Fruit fly (Drosophila melanogaster) whole organism, adult: ENCODE data around the gene CG9747.

Experiments
- CG11617 ChIP-seq: fragments of 200-800 bp; sonication (Bioruptor generic); optimal IDR thresholded peaks from 2 replicates; lab custom pipeline; 2017; ENCODE audit warnings: mild to moderate bottlenecking, missing biosample characterization, missing genetic modification reagents, missing genetic modification characterization
- CG12768 ChIP-seq: fragments of 200-800 bp; sonication (Bioruptor generic); optimal IDR thresholded peaks from 2 replicates; lab custom pipeline; 2017; ENCODE audit warnings: missing biosample characterization, missing genetic modification characterization, mild to moderate bottlenecking, moderate library complexity, missing genetic modification reagents
- CG14711 ChIP-seq: fragments of 200-800 bp; sonication (Bioruptor generic); optimal IDR thresholded peaks from 2 replicates; lab custom pipeline; 2018; ENCODE audit warnings: missing biosample characterization, mild to moderate bottlenecking, missing genetic modification characterization, moderate library complexity
- CG1620 ChIP-seq: fragments of 200-800 bp; sonication (Bioruptor generic); optimal IDR thresholded peaks from 2 replicates; lab custom pipeline; 2016; ENCODE audit warnings: missing biosample characterization, missing genetic modification characterization
- CG33017 ChIP-seq: fragments of 200-800 bp; sonication (Bioruptor generic); optimal IDR thresholded peaks from 2 replicates; lab custom pipeline; 2018; ENCODE audit warnings: missing biosample characterization, mild to moderate bottlenecking, missing genetic modification characterization, moderate library complexity
- CG5204 ChIP-seq: fragments of 200-800 bp; sonication (Bioruptor generic); optimal IDR thresholded peaks from 2 replicates; lab custom pipeline; 2016; ENCODE audit warnings: missing biosample characterization, missing genetic modification characterization
- CG7045 ChIP-seq: fragments of 200-800 bp; sonication (Bioruptor generic); optimal IDR thresholded peaks from 2 replicates; lab custom pipeline; 2017; ENCODE audit warnings: missing biosample characterization, mild to moderate bottlenecking, missing genetic modification characterization
- CG7101 ChIP-seq: fragments of 200-800 bp; sonication (Bioruptor generic); optimal IDR thresholded peaks from 2 replicates; lab custom pipeline; 2018; ENCODE audit warnings: missing biosample characterization, mild to moderate bottlenecking, missing genetic modification characterization, moderate library complexity
- Clk ChIP-seq: fragments of 200-800 bp; sonication (Bioruptor generic); optimal IDR thresholded peaks from 2 replicates; lab custom pipeline; 2017; ENCODE audit warnings: missing biosample characterization, missing genetic modification characterization
- Crg-1 ChIP-seq: fragments of 200-800 bp; sonication (Bioruptor generic); optimal IDR thresholded peaks from 2 replicates; lab custom pipeline; 2016; ENCODE audit warnings: missing biosample characterization, missing genetic modification characterization
- Hr96 ChIP-seq: fragments of 200-800 bp; sonication (Bioruptor generic); optimal IDR thresholded peaks from 2 replicates; lab custom pipeline; 2016; ENCODE audit warnings: missing biosample characterization, missing genetic modification characterization
- Mnt ChIP-seq: fragments of 200-800 bp; sonication (Bioruptor generic); optimal IDR thresholded peaks from 2 replicates; lab custom pipeline; 2016; ENCODE audit warnings: missing biosample characterization, mild to moderate bottlenecking, missing genetic modification characterization
- bab1 ChIP-seq: fragments of 200-800 bp; sonication (Bioruptor generic); optimal IDR thresholded peaks from 3 replicates; lab custom pipeline; 2019; ENCODE audit warnings: missing biosample characterization, mild to moderate bottlenecking, missing genetic modification characterization, moderate library complexity
- cic ChIP-seq: fragments of 200-800 bp; sonication (Bioruptor generic); optimal IDR thresholded peaks from 2 replicates; lab custom pipeline; 2017; ENCODE audit warnings: missing biosample characterization, mild to moderate bottlenecking, missing genetic modification characterization, moderate library complexity
- cnc ChIP-seq, 2 experiments: fragments of >200 bp; optimal IDR thresholded peaks; 2 replicates each; lab custom pipeline; 2017
- kay ChIP-seq: fragments of 200-800 bp; sonication (Bioruptor generic); peaks from one replicate; lab custom pipeline; 2016; ENCODE audit warnings: missing biosample characterization, missing genetic modification characterization, borderline replicate concordance
- ovo ChIP-seq: fragments of 200-800 bp; sonication (Bioruptor generic); optimal IDR thresholded peaks from 2 replicates; lab custom pipeline; 2016; ENCODE audit warnings: missing biosample characterization, missing genetic modification characterization
- pad ChIP-seq: fragments of 200-800 bp; sonication (Bioruptor generic); optimal IDR thresholded peaks from 3 replicates; lab custom pipeline; 2017; ENCODE audit warnings: missing biosample characterization, missing genetic modification characterization, mild to moderate bottlenecking, moderate library complexity, missing genetic modification reagents
- tj ChIP-seq: fragments of 200-800 bp; sonication (Bioruptor generic); optimal IDR thresholded peaks from 3 replicates; lab custom pipeline; 2017; ENCODE audit warnings: missing biosample characterization, mild to moderate bottlenecking, missing genetic modification characterization, moderate library complexity
- toe ChIP-seq: fragments of 200-800 bp; sonication (Bioruptor generic); optimal IDR thresholded peaks from 2 replicates; lab custom pipeline; 2016; ENCODE audit warnings: missing biosample characterization, missing genetic modification characterization

CG9747 gene

DNA sequence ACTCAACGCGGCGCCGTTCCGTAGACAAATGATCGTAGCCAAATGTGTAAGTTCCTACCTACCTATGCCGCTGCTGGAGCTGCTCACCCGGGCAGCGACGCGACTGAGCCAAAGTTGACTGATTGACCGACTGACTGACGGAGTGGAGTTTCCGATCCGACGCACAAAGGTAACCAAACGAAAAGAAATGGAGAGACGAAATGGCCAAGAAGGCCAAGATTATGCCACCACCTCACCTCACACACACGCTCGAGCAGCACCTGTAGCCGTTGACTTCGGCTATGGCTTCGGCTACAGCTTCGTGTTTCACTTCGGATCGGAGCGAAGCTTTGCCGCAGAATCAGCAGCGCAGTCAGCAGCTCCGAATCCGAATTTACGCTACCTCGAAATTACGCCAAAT, at the start of gene CG9747:
Gene CG9747, minus strand, starts transcription at position 206 of the 400 bp plus-strand sequence.
- no peak for TF ChIP-seq CG7101 (tag; lab: Kevin White, UChicago)
- TF ChIP-seq Crg-1 (GFP tag; lab: Kevin White, UChicago): no peak
- TF ChIP-seq tj (GFP tag; lab: Kevin White, UChicago): peak; percentile 90

- no peak for TF ChIP-seq CG7045
- no peak for TF ChIP-seq pad (GFP tag; lab: Kevin White, UChicago)
- no peak for TF ChIP-seq CG11617 (GFP tag; lab: Kevin White, UChicago)
Observed at dm6 chr3R:30240245-30240644, 49.2 kb upstream of the CG9747 start.

dm6 chr3R:30237634-30238033, 46.6 kb upstream of the CG9747 start, which contains the start of gene CG43448:
TSS of gene CG43448 (minus strand) at chr3R:30237734.
- no peak for TF ChIP-seq CG11617 (GFP tag; lab: Kevin White, UChicago)
- TF ChIP-seq cnc (optimal IDR thresholded peaks at IDR 0.05; lab: Kevin White, UChicago): no peak
- TF ChIP-seq pad (GFP tag; lab: Kevin White, UChicago): no peak
- TF ChIP-seq kay (GFP tag; lab: Kevin White, UChicago): no peak
- no peak for TF ChIP-seq CG33017 (tag; lab: Kevin White, UChicago)
- TF ChIP-seq CG5204 (GFP tag; lab: Kevin White, UChicago): no peak
- TF ChIP-seq CG1620 (GFP tag; lab: Kevin White, UChicago): no peak
- no peak for TF ChIP-seq Crg-1 (GFP tag; lab: Kevin White, UChicago)
- no peak for TF ChIP-seq CG7101 (tag; lab: Kevin White, UChicago)
- TF ChIP-seq CG12768 (GFP tag; lab: Kevin White, UChicago): no peak
- no peak for TF ChIP-seq Mnt (GFP tag; lab: Kevin White, UChicago)
- no peak for TF ChIP-seq Clk (GFP tag; lab: Kevin White, UChicago)
- no peak for TF ChIP-seq Hr96
- no peak for TF ChIP-seq toe

dm6 chr3R:30236994-30237393, 45.9 kb upstream of the CG9747 start:
- no peak for TF ChIP-seq tj (GFP tag; lab: Kevin White, UChicago)
- TF ChIP-seq kay (GFP tag; lab: Kevin White, UChicago): no peak
- TF ChIP-seq Mnt (GFP tag; lab: Kevin White, UChicago): no peak
- no peak for TF ChIP-seq CG11617 (GFP tag; lab: Kevin White, UChicago)
- no peak for TF ChIP-seq CG33017 (tag; lab: Kevin White, UChicago)
- TF ChIP-seq cic: no peak
- TF ChIP-seq toe: no peak
- no peak for TF ChIP-seq Crg-1 (GFP tag; lab: Kevin White, UChicago)
- TF ChIP-seq Hr96: no peak
- no peak for TF ChIP-seq CG7101 (tag; lab: Kevin White, UChicago)
- no peak for TF ChIP-seq CG7045
- no peak for TF ChIP-seq Clk (GFP tag; lab: Kevin White, UChicago)
- TF ChIP-seq CG5204 (GFP tag; lab: Kevin White, UChicago): no peak
- no peak for TF ChIP-seq CG14711 (tag; lab: Kevin White, UChicago)
- TF ChIP-seq cnc (optimal IDR thresholded peaks at IDR 0.05; lab: Kevin White, UChicago): no peak
- TF ChIP-seq bab1: no peak
- no peak for TF ChIP-seq CG1620 (GFP tag; lab: Kevin White, UChicago)

DNA sequence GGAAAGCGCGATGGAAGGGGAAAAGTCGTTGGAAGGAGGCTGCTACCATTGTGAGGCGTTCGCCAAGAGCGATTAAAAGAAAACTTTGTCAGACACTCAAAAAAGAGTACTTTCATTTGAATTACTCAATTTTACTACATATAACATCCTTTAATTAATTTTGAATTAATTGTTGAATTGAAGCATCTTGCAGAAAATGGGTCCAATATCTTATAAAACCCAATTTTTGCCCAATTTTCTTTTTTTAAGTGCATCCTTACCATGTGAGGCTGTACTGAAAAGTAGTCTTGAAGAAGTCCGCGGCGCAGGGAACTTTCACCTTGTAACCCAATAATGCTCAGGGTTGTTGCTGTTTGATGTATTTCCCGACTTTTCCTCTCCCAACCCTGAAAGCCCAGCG, 44.2 kb upstream of the CG9747 start:
- TF ChIP-seq Mnt (GFP tag; lab: Kevin White, UChicago) (no peak), tj (GFP tag; lab: Kevin White, UChicago) (no peak), bab1 (no peak), pad (GFP tag; lab: Kevin White, UChicago) (no peak), CG14711 (tag; lab: Kevin White, UChicago) (no peak), kay (GFP tag; lab: Kevin White, UChicago) (no peak), Crg-1 (GFP tag; lab: Kevin White, UChicago) (no peak), CG33017 (tag; lab: Kevin White, UChicago) (no peak)

DNA sequence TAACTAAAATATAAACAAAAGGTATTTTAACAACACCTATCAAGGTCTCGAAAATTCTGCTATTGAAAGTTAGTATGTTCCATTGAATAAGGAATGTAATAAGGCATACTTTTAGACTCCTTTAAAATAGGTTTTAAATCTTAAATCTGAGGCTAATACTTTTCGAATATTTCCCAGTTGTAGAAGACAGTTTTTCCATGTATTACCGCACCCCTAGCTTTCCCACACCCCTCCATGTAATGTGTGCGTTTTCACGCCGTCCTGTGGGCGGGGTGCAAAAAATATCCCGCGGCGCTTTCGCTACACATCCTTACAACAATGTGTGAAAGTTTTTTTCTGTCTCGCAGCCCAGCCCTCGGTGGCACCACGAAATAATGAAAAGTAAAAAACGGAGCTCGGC, 33.5 kb upstream of the CG9747 start:
- TF ChIP-seq CG1620 (GFP tag; lab: Kevin White, UChicago) (no peak), CG11617 (GFP tag; lab: Kevin White, UChicago) (no peak), ovo (no peak), toe (no peak), cic (no peak), CG14711 (tag; lab: Kevin White, UChicago) (no peak), tj (GFP tag; lab: Kevin White, UChicago) (no peak), CG7101 (tag; lab: Kevin White, UChicago) (no peak), cnc (optimal IDR thresholded peaks at IDR 0.05; lab: Kevin White, UChicago) (no peak), Hr96 (no peak), CG7045 (no peak), CG12768 (GFP tag; lab: Kevin White, UChicago) (no peak), Clk (GFP tag; lab: Kevin White, UChicago) (no peak), pad (GFP tag; lab: Kevin White, UChicago) (no peak), kay (GFP tag; lab: Kevin White, UChicago) (no peak)

- TF ChIP-seq Hr96: no peak
Observed at dm6 chr3R:30222236-30222635, 31.2 kb upstream of the CG9747 start.
